Fruit fly (Drosophila melanogaster): ENCODE measurements around the gene CG13784.

DNA sequence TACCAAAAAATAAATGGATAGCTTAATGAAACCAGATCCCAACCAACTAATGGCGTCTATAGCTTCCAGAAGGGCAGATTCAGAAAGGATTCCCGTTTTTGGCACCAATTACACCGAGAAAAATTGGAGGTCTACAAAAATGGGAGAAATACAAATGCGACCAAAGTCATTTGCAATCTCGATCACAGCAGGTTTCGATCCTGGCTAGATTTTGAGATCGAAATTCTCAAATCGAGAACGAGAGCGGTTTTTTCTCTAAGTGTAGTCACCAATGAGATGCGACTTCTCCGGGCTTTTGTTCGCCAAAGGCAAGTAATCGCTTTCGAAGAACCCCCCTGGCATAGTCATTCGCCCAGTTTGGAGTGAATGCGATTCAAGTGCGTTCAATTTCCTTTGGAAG is 44.0 kb downstream of the CG13784 start:
- no peak for TF ChIP-seq stc (GFP tag; IDR thresholded peaks at IDR 0.05)
- no peak for TF ChIP-seq CG16813 (GFP tag; IDR thresholded peaks at IDR 0.05; ENCODE audit: partially characterized antibody)

Measured in whole organism, embryonic.